Worm (Caenorhabditis elegans) whole organism, L4 larva: ENCODE data around the gene irld-61.

Experiments
- T26A8.4 ChIP-seq: fragments of 200-800 bp; sonication (Bioruptor generic); IDR thresholded peaks from 2 replicates; pipeline ENCODE4 v1.3.6; 2022; ENCODE audit warnings: missing genetic modification characterization, missing compliant biosample characterization
- Y5F2A.4 ChIP-seq: fragments of 200-800 bp; sonication (Bioruptor generic); optimal IDR thresholded peaks from 2 replicates; lab custom pipeline; 2018; ENCODE audit warnings: mild to moderate bottlenecking, missing genetic modification characterization, missing compliant biosample characterization
- ZK546.5 ChIP-seq, 2 experiments: sonication (generic microtip); optimal IDR thresholded peaks; 2 replicates each; lab custom pipeline; 2017; ENCODE audit warnings: missing biosample characterization in 2 of 2, missing genetic modification characterization in 2 of 2
- lin-13 ChIP-seq: fragments of 150-350 bp; optimal IDR thresholded peaks from 2 replicates; lab custom pipeline; 2014; ENCODE audit warnings: missing biosample characterization, missing genetic modification reagents, missing genetic modification characterization
- nhr-11 ChIP-seq: fragments of 150-350 bp; optimal IDR thresholded peaks from 2 replicates; lab custom pipeline; 2014; ENCODE audit warnings: missing biosample characterization, missing genetic modification characterization
- unc-62 ChIP-seq, 3 experiments: fragments of 150-350 bp in 1 of 3; sonication (generic microtip); optimal IDR thresholded peaks in 2 of 3; peaks in 1 of 3; 1 replicate in 1 of 3; 2 replicates in 2 of 3; lab custom pipeline; 2014 to 2017; ENCODE audit warnings: missing biosample characterization in 3 of 3, missing genetic modification characterization in 3 of 3, missing genetic modification reagents in 3 of 3, missing genotype in 1 of 3
- vab-7 ChIP-seq: fragments of 200-800 bp; sonication (Bioruptor generic); IDR thresholded peaks from 2 replicates; pipeline ENCODE4 v1.3.6; 2022; ENCODE audit warnings: missing genetic modification reagents, missing genetic modification characterization, missing compliant biosample characterization
- zfp-3 ChIP-seq: fragments of 200-800 bp; sonication (Bioruptor generic); conservative IDR thresholded peaks from 2 replicates; pipeline ENCODE4 v1.3.6; 2022; ENCODE audit warnings: missing genetic modification reagents, missing genetic modification characterization, missing compliant biosample characterization

ce11 chrIII:12807726-12808125 lies 43.4 kb downstream of the irld-61 start, which contains the start of gene BE10.3:
- TF ChIP-seq lin-13 (no peak), T26A8.4 (GFP tag; lab: Robert Waterston, UW) (no peak), Y5F2A.4 (GFP tag; lab: Kevin White, UChicago) (no peak), vab-7 (GFP tag; lab: Robert Waterston, UW) (no peak), unc-62 (GFP tag; optimal IDR thresholded peaks at IDR 0.05 in 1 of 2; lab: Kevin White, UChicago) (no peak), unc-62 (tag; optimal IDR thresholded peaks at IDR 0.05; lab: Kevin White, UChicago) (no peak), nhr-11 (no peak), ZK546.5 (tag; optimal IDR thresholded peaks at IDR 0.05; lab: Kevin White, UChicago) (no peak), zfp-3 (GFP tag; lab: Robert Waterston, UW) (no peak)
